Fruit fly (Drosophila melanogaster) whole organism, prepupa: ENCODE data around the gene CG1998.

Experiments used
- CG15336 ChIP-seq: fragments of 200-800 bp; sonication (Bioruptor generic); IDR thresholded peaks from 2 replicates; pipeline ENCODE4 v1.3.6; 2022; ENCODE audit warnings: missing biosample characterization, missing genetic modification characterization
- CG32006 ChIP-seq: fragments of 200-800 bp; sonication (Bioruptor generic); optimal IDR thresholded peaks from 3 replicates; lab custom pipeline; 2017; ENCODE audit warnings: missing biosample characterization, mild to moderate bottlenecking, missing genetic modification characterization
- Eip78C ChIP-seq: fragments of 200-800 bp; sonication (Bioruptor generic); peaks from one replicate; lab custom pipeline; 2016; ENCODE audit warnings: missing biosample characterization, missing genetic modification characterization
- Hr39 ChIP-seq: fragments of 200-800 bp; sonication (Bioruptor generic); optimal IDR thresholded peaks from 2 replicates; lab custom pipeline; 2016; ENCODE audit warnings: missing biosample characterization, missing genetic modification characterization
- Hr4 ChIP-seq: fragments of 200-800 bp; sonication (Bioruptor generic); optimal IDR thresholded peaks from 3 replicates; lab custom pipeline; 2016; ENCODE audit warnings: missing biosample characterization, missing genetic modification characterization
- Lpt ChIP-seq: fragments of 200-800 bp; sonication (Bioruptor generic); optimal IDR thresholded peaks from 3 replicates; lab custom pipeline; 2016; ENCODE audit warnings: missing biosample characterization, missing genetic modification characterization
- Sox14 ChIP-seq: fragments of 200-800 bp; sonication (Bioruptor generic); optimal IDR thresholded peaks from 3 replicates; lab custom pipeline; 2016; ENCODE audit warnings: missing biosample characterization, missing genetic modification characterization
- vri ChIP-seq: fragments of 200-800 bp; sonication (Bioruptor generic); optimal IDR thresholded peaks from 3 replicates; lab custom pipeline; 2016; ENCODE audit warnings: missing biosample characterization, mild to moderate bottlenecking, missing genetic modification characterization

- TF ChIP-seq Lpt (GFP tag; lab: Kevin White, UChicago) (no peak), Hr39 (GFP tag; lab: Kevin White, UChicago) (no peak), Sox14 (GFP tag; lab: Kevin White, UChicago) (no peak), Eip78C (GFP tag; lab: Kevin White, UChicago) (no peak), CG32006 (GFP tag; lab: Kevin White, UChicago) (no peak), CG15336 (GFP tag; lab: Robert Waterston, UW) (no peak), Hr4 (GFP tag; lab: Kevin White, UChicago) (no peak), vri (no peak)
These were observed 16.9 kb downstream of the CG1998 start for dm6 chrX:13395988-13396377.
